Worm (Caenorhabditis elegans): ENCODE results near the gene C18D4.3.

The C18D4.3 gene

DNA sequence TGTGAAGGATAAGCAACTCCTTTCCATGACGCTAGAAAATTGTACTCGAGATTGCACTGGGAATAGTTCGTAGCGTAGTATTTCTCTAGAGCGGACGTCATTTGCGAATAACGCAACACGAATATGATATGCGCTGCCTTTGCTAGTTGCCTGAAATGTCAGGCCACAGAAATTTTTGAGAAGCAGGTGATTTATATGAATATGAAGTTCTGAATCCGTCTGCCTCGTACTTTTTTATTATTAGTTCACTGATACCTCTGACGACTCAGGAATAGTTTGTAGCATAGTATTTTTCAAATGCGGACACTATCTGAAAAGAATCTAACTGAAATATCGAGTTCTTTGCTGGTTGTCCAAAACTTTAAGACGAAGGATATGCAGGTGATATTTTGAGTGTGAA is 36.5 kb downstream of the C18D4.3 start, which contains the start of gene srh-118:
TSS of gene srh-118 (minus strand) at position 101 of the 400 bp plus-strand sequence.
- TF ChIP-seq tbx-8 (GFP tag; optimal IDR thresholded peaks at IDR 0.05) = no peak
- no peak for TF ChIP-seq lin-13 (tag; optimal IDR thresholded peaks at IDR 0.05)
- TF ChIP-seq ztf-11 (tag; optimal IDR thresholded peaks at IDR 0.05) = no peak
- no peak for TF ChIP-seq lin-32 (GFP tag; optimal IDR thresholded peaks at IDR 0.05)
- no peak for TF ChIP-seq elt-3 (tag; optimal IDR thresholded peaks at IDR 0.05)
- no peak for TF ChIP-seq blmp-1 (tag; optimal IDR thresholded peaks at IDR 0.05)
- TF ChIP-seq hlh-1 (tag; optimal IDR thresholded peaks at IDR 0.05) = no peak
- no peak for TF ChIP-seq ceh-83 (GFP tag; optimal IDR thresholded peaks at IDR 0.05)
- TF ChIP-seq lsy-2 (tag; optimal IDR thresholded peaks at IDR 0.05) = no peak

DNA sequence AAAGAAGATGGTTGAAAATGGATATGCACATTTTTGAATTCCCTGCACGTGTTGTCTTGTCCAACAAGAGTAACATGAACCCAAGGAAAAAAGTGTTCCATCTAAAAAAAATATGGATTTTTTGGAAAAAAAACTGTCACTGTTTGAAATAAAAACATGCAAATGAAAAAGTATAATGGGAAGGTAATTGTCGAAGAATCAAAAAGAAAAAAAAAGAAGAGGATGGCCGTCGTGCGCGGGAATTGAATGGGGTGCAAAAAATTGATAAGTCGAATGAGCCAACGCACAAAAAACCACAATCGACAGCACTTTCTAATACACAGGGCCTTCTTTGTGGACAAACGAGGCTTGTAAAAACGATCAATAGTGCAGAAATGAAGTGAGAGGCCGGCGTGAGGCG is 38.9 kb downstream of the C18D4.3 start, which contains the start of gene fbxa-102:
TSS of gene fbxa-102 (minus strand) at position 101 of the 400 bp plus-strand sequence.
- no peak for TF ChIP-seq lin-13 (tag; optimal IDR thresholded peaks at IDR 0.05)
- no peak for TF ChIP-seq nhr-28 (tag; optimal IDR thresholded peaks at IDR 0.05)
- TF ChIP-seq snpc-4 (tag; optimal IDR thresholded peaks at IDR 0.05) = no peak
- TF ChIP-seq mls-2 (tag; optimal IDR thresholded peaks at IDR 0.05) = no peak
- no peak for TF ChIP-seq nhr-76 (tag; optimal IDR thresholded peaks at IDR 0.05)
- TF ChIP-seq cnd-1 (tag; optimal IDR thresholded peaks at IDR 0.05) = no peak
- no peak for TF ChIP-seq drap-1 (GFP tag; optimal IDR thresholded peaks at IDR 0.05)

ce11 chrV:17486034-17486433 is 46.6 kb downstream of the C18D4.3 start, which contains the start of gene scl-24:
Gene scl-24, plus strand, starts transcription at chrV:17486334.
- TF ChIP-seq zip-8 (tag; optimal IDR thresholded peaks at IDR 0.05) (no peak), ces-1 (GFP tag; optimal IDR thresholded peaks at IDR 0.05) (no peak), tbx-8 (GFP tag; optimal IDR thresholded peaks at IDR 0.05) (no peak), ceh-43 (GFP tag; optimal IDR thresholded peaks at IDR 0.05) (no peak), ztf-11 (tag; optimal IDR thresholded peaks at IDR 0.05) (no peak), nhr-237 (tag; optimal IDR thresholded peaks at IDR 0.05) (no peak), snpc-4 (tag; optimal IDR thresholded peaks at IDR 0.05) (no peak), M03D4.4 (tag; optimal IDR thresholded peaks at IDR 0.05) (no peak), mab-5 (tag; optimal IDR thresholded peaks at IDR 0.05) (no peak), mep-1 (tag; optimal IDR thresholded peaks at IDR 0.05) (no peak), elt-3 (tag; optimal IDR thresholded peaks at IDR 0.05) (no peak)

ce11 chrV:17485078-17485477 is 47.5 kb downstream of the C18D4.3 start, which contains the start of gene srh-111:
Gene srh-111, minus strand, starts transcription at chrV:17485178.
- TF ChIP-seq nhr-2 (tag; optimal IDR thresholded peaks at IDR 0.05) (no peak), elt-3 (tag; optimal IDR thresholded peaks at IDR 0.05) (no peak), mls-2 (tag; optimal IDR thresholded peaks at IDR 0.05) (no peak), tbx-8 (GFP tag; optimal IDR thresholded peaks at IDR 0.05) (no peak), sem-2 (GFP tag; optimal IDR thresholded peaks at IDR 0.05) (no peak), unc-62 (GFP tag; optimal IDR thresholded peaks at IDR 0.05) (no peak), drap-1 (GFP tag; optimal IDR thresholded peaks at IDR 0.05) (no peak), nhr-76 (tag; optimal IDR thresholded peaks at IDR 0.05) (no peak), nhr-237 (tag; optimal IDR thresholded peaks at IDR 0.05) (no peak), blmp-1 (tag; optimal IDR thresholded peaks at IDR 0.05) (no peak), ceh-83 (GFP tag; optimal IDR thresholded peaks at IDR 0.05) (no peak), lin-13 (tag; optimal IDR thresholded peaks at IDR 0.05) (no peak)
